Worm (Caenorhabditis elegans): ENCODE data around the gene fbxb-97.
"Not testable (repeated sequence)": the region's sequence is repeated elsewhere in the genome, so short reads cannot be mapped to it uniquely, and the experiment has no call there.

fbxb-97 gene

DNA sequence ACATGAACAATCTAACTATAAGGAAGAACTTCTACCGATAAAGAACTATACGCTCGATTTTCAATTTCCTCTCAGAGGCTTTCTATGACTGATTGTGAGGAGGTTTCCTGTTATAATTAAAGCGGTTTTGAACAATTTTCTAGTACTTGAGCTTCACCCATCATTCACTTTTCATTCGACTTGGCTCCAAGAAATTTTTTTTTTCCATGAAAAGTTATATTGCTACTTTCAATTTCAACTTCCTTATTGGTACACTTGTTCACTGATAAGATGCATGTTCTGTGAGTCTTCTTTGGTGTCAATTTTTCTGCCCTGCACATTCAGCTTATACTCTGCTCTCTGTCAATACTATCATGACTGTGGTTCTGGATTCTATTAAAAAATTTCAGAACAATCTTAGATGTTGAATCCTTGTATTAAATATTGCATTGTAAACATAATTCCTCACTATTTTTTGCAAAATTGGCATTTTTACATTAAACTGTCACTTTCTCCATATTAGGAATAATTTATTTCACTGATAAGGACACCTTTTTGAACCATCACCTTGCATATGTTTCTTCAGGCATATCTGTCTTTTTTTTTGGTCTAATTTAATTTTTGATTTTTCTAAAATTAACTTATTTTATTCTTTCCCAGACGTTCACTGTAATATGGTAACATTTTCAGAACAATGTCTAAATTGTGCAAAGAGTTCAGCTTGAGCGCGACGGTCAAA is 23.1 kb upstream of the fbxb-97 start, which contains the start of gene math-10:
Gene math-10, plus strand, starts transcription at position 668 of the 718 bp plus-strand sequence.
- TF ChIP-seq pqm-1 (tag; optimal IDR thresholded peaks at IDR 0.05) (no peak), tbx-2 (tag; optimal IDR thresholded peaks at IDR 0.05) (no peak), nhr-237 (tag; optimal IDR thresholded peaks at IDR 0.05) (no peak), skn-1 (tag; optimal IDR thresholded peaks at IDR 0.05) (no peak), elt-2 (tag; optimal IDR thresholded peaks at IDR 0.05) (peak; percentile 71), fkh-10 (GFP tag; optimal IDR thresholded peaks at IDR 0.05) (no peak), ceh-82 (tag; optimal IDR thresholded peaks at IDR 0.05) (no peak), mml-1 (tag; optimal IDR thresholded peaks at IDR 0.05) (no peak)

DNA sequence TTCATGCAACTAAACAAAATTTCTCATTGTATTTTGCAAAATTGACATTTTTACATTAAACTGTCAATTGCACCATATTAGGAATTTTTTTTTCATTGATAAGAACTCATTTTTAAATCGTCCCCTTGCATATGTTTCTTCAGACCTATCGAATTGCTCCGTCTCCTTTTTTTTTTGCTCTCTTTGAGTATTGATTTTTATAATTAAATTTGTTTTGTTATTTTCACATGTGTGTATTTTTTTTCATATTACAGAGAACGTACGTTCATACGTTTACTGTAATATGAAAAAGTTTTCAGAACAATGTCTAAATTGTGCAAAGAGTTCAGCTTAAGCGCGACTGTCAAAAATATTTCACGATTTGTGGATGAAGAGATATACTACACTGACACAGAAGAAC is 21.2 kb upstream of the fbxb-97 start, which contains the start of gene math-14:
Gene math-14, plus strand, starts transcription at position 301 of the 400 bp plus-strand sequence.
- TF ChIP-seq nhr-76 (tag; optimal IDR thresholded peaks at IDR 0.05) (no peak), ztf-11 (tag; optimal IDR thresholded peaks at IDR 0.05) (no peak), mdl-1 (tag; optimal IDR thresholded peaks at IDR 0.05) (no peak), nfya-1 (tag; optimal IDR thresholded peaks at IDR 0.05; ENCODE audit: insufficient read depth) (no peak), elt-1 (tag; optimal IDR thresholded peaks at IDR 0.05) (no peak), elt-2 (tag; optimal IDR thresholded peaks at IDR 0.05) (peak; percentile 29)

DNA sequence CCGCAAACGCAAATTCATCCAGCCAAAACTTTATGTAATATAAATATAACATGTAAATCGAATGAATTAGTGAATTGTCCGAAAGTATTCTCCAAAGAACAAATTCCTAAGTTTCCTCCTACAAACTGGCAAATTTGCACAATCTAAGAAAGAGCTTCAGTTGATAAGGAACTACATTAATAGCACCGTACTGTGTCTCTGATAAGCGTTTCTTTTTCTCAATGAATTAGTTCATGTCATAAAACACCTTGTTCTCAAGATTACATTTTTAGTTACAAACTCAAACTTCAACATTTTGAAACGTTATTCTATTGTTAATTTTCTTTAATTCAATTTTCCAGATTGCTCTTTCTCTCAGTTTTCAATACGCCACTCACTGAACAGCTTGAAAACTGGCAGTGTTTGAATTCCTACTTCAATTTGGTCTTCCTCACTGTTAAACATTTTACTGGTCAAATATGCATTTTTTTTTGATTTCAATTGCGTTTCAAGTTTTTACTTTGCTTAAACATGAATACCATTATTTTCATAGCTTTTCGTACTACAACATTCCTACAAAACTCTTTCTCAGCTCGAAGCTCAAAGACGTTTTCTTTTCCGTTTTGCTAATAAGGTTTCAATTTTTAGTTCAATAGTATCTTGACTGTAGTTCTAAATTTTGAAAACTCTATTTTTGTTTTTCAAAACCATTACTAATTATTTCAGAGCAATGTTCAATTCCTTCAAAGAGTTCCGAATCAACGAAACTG is 17.9 kb upstream of the fbxb-97 start, which contains the start of gene math-15:
Gene math-15, plus strand, starts transcription at position 699 of the 749 bp plus-strand sequence.
- TF ChIP-seq pqm-1 (tag; optimal IDR thresholded peaks at IDR 0.05), result peak; percentile 11
- no peak for TF ChIP-seq lin-15B (tag; optimal IDR thresholded peaks at IDR 0.05)
- no peak for TF ChIP-seq tbx-2 (tag; optimal IDR thresholded peaks at IDR 0.05)
- peak; percentile 67 for TF ChIP-seq elt-2 (tag; optimal IDR thresholded peaks at IDR 0.05)

DNA sequence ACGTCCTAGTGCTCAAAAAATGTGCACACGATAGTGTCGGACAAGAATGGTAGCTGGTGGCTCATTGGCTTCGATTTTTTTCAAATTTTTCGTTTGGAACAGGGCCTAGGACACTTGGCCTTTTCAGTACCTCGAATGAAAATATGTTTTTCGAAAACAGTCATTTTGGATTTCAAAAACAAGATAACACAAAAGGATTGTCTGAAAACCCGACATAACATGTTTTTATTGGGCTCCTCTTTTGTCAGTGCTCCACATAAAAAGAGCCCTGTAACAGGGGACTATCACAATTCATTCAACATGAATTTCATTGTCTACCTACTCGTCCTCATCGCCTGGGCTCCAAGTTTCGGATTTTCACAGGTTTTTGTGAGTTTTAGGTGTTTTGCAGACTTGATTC is 16.3 kb upstream of the fbxb-97 start, which contains the start of gene C16C4.17:
Gene C16C4.17, plus strand, starts transcription at position 301 of the 400 bp plus-strand sequence.
- no peak for TF ChIP-seq nfya-1 (tag; optimal IDR thresholded peaks at IDR 0.05; ENCODE audit: insufficient read depth)
- TF ChIP-seq unc-39 (tag; optimal IDR thresholded peaks at IDR 0.05), result no peak
- no peak for TF ChIP-seq fkh-10 (GFP tag; optimal IDR thresholded peaks at IDR 0.05)
- no peak for TF ChIP-seq nhr-43 (tag; optimal IDR thresholded peaks at IDR 0.05; ENCODE audit: poor library complexity, severe bottlenecking)
- TF ChIP-seq nhr-25 (tag; optimal IDR thresholded peaks at IDR 0.05), result no peak
- no peak for TF ChIP-seq ceh-82 (tag; optimal IDR thresholded peaks at IDR 0.05)
- no peak for TF ChIP-seq nhr-237 (tag; optimal IDR thresholded peaks at IDR 0.05)
- no peak for TF ChIP-seq lin-39 (tag; optimal IDR thresholded peaks at IDR 0.05)
- no peak for TF ChIP-seq elt-3 (tag; optimal IDR thresholded peaks at IDR 0.05)

DNA sequence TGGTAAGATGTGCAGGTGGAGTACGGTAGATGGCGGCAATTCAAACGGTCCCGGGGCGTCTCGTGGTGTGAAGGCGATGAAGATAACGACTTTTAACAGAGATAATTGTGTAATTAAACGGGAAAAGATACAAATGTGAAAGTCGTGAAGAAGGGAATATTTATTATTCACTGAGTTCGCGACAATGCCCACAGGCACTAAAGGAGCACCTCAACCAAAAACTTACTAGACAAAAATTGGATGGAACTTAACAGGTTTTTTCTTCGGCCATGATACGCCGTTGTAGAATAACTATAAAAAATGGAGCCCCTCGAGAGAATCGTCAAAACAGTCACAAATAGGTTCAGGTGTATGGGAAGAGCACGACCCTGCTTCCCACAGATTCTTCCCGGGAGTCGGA is 14.4 kb upstream of the fbxb-97 start, which contains the start of gene fbxb-98:
Gene fbxb-98, plus strand, starts transcription at position 301 of the 400 bp plus-strand sequence.
- not testable (repeated sequence) for TF ChIP-seq aly-2, tbx-2, fos-1 (tag; optimal IDR thresholded peaks at IDR 0.05)

DNA sequence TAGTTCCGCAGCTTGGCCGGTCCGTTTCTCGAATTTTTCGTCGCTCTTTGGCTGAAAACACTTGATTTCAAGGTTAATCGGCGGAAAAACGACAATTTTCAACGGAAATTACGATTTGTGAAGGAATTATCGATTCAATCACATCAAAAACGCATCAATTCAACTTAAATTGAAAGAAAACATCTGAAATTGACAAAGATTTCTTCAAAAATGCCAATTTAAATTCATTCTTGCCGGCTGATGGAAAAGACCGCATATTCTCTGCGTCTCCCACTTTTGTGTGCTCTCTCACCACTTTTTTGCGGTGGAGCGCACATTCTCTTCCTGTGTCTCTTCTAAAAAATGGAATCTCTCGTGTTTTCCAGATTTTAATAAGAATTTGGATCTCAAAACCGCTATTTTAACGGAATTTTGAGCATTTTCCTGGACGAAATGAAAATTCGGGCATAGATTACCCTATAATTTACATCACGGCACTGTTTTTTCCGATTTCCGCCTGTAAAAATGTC is 13.4 kb upstream of the fbxb-97 start, which contains the start of gene C16C4.18:
Gene C16C4.18, minus strand, starts transcription at position 51 of the 509 bp plus-strand sequence.
- not testable (repeated sequence) for TF ChIP-seq R02D3.7, mdl-1, skn-1 (tag; optimal IDR thresholded peaks at IDR 0.05)

DNA sequence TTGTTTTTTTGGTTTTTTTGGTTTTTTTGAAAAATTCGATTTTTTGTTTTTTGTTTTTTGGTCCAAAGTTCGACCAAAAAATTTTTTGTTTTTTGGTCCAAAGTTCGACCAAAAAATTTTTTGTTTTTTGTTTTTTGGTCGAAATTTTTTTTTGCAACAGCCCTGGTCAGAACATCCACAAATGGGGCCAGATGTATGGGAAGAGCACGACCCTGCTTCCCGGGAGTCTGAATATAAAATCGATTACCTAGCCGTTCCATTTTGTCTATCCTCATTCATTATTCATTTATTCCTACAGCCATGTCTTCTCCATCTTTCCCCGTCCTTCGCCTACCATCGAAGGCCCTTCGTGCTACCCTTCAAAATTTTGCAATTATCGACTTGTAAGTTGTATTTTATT is 6.1 kb upstream of the fbxb-97 start, which contains the start of gene fbxb-95:
Gene fbxb-95, plus strand, starts transcription at position 301 of the 400 bp plus-strand sequence.
- TF ChIP-seq fkh-2 (tag; optimal IDR thresholded peaks at IDR 0.05); nhr-43 (tag; optimal IDR thresholded peaks at IDR 0.05; ENCODE audit: poor library complexity, severe bottlenecking); nhr-76 (tag; optimal IDR thresholded peaks at IDR 0.05): not testable (repeated sequence)

Measured in whole organism, L3 larva.